Fruit fly (Drosophila melanogaster) whole organism, adult: ENCODE data around the gene CG7460.

Experiments used
- CG14711 ChIP-seq: fragments of 200-800 bp; sonication (Bioruptor generic); optimal IDR thresholded peaks from 2 replicates; lab custom pipeline; 2018; ENCODE audit warnings: missing biosample characterization, mild to moderate bottlenecking, missing genetic modification characterization, moderate library complexity
- CG1620 ChIP-seq: fragments of 200-800 bp; sonication (Bioruptor generic); optimal IDR thresholded peaks from 2 replicates; lab custom pipeline; 2016; ENCODE audit warnings: missing biosample characterization, missing genetic modification characterization
- CG33017 ChIP-seq: fragments of 200-800 bp; sonication (Bioruptor generic); optimal IDR thresholded peaks from 2 replicates; lab custom pipeline; 2018; ENCODE audit warnings: missing biosample characterization, mild to moderate bottlenecking, missing genetic modification characterization, moderate library complexity
- CG5204 ChIP-seq: fragments of 200-800 bp; sonication (Bioruptor generic); optimal IDR thresholded peaks from 2 replicates; lab custom pipeline; 2016; ENCODE audit warnings: missing biosample characterization, missing genetic modification characterization
- CG7045 ChIP-seq: fragments of 200-800 bp; sonication (Bioruptor generic); optimal IDR thresholded peaks from 2 replicates; lab custom pipeline; 2017; ENCODE audit warnings: missing biosample characterization, mild to moderate bottlenecking, missing genetic modification characterization
- bab1 ChIP-seq: fragments of 200-800 bp; sonication (Bioruptor generic); optimal IDR thresholded peaks from 3 replicates; lab custom pipeline; 2019; ENCODE audit warnings: missing biosample characterization, mild to moderate bottlenecking, missing genetic modification characterization, moderate library complexity
- cic ChIP-seq: fragments of 200-800 bp; sonication (Bioruptor generic); optimal IDR thresholded peaks from 2 replicates; lab custom pipeline; 2017; ENCODE audit warnings: missing biosample characterization, mild to moderate bottlenecking, missing genetic modification characterization, moderate library complexity
- cnc ChIP-seq, 2 experiments: fragments of >200 bp; optimal IDR thresholded peaks; 2 replicates each; lab custom pipeline; 2017
- ovo ChIP-seq: fragments of 200-800 bp; sonication (Bioruptor generic); optimal IDR thresholded peaks from 2 replicates; lab custom pipeline; 2016; ENCODE audit warnings: missing biosample characterization, missing genetic modification characterization
- tj ChIP-seq: fragments of 200-800 bp; sonication (Bioruptor generic); optimal IDR thresholded peaks from 3 replicates; lab custom pipeline; 2017; ENCODE audit warnings: missing biosample characterization, mild to moderate bottlenecking, missing genetic modification characterization, moderate library complexity

DNA sequence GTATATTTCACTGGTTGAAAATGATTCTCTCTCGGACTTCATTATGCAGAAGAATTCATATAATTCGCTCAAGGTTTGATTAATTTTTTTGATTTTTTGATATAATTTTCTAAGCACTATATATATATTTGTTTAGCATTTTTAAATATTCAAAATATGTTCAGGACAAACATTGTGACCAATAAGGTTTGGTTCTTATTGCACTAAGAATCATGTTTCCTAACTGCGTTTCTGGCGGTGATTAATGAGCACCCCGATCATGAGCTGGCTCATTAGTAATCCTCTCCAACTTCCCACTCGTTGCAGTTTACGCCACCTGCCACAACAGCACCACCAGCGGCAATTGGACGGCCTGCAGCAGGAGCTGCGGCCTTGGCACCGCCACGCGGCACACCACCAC is 11.1 kb upstream of the CG7460 start, which contains the start of gene CG6052:
- TF ChIP-seq cnc (optimal IDR thresholded peaks at IDR 0.05; lab: Kevin White, UChicago) (no peak), ovo (GFP tag; lab: Kevin White, UChicago) (no peak), CG14711 (no peak), tj (GFP tag; lab: Kevin White, UChicago) (no peak), CG7045 (no peak), CG33017 (tag; lab: Kevin White, UChicago) (no peak), CG5204 (GFP tag; lab: Kevin White, UChicago) (no peak), cic (GFP tag; lab: Kevin White, UChicago) (no peak), bab1 (GFP tag; lab: Kevin White, UChicago) (no peak), CG1620 (GFP tag; lab: Kevin White, UChicago) (no peak)
